Worm (Caenorhabditis elegans): ENCODE results near the gene K05F1.6.

The K05F1.6 gene

DNA sequence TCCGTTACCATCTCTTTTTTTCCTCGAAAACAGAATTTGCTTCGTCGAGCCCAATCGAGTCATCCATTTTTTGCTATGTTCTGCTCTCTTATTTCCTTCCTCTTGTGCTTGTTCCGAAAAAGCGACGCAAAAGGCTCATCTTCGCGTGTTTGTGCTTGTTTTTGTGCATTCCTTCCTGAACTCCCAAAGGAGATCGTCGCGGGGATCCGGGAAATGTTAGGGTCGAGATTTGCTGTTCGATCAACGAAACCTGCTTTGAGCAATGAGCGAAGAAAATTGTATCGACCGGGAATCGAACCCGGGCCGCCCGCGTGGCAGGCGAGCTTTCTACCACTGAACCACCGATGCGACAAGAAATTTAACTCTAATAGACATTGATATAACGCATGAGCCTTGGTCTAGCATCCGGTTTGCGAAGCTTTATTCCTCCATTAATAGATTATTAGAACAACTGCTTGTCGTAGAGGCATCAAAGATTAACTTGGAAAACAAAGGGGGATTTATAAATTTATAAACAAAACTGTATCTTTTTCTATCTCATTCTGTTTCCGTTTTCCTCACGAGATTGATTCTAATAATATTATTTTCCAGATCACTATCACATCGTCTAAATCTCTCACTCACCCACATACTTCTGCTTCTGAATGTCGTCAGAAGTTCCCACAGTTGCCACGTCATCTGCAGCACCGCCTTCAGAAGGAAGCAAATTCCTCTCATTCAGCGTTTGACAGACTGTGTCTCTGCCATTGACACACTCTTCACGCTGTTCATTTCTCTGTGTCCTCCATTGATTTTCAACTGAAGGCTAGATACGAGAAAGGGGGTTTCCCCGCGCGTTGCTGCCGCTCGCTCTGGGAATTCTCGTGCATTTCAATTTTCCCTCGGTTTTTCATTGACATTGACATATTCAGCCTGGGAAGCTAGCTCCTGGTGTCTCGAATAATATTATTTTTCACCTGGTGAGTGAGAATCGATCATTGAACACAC is at the start of gene K05F1.6:
TSS of gene K05F1.6 (plus strand) at position 586 of the 987 bp plus-strand sequence.
- TF ChIP-seq lin-39 (tag; optimal IDR thresholded peaks at IDR 0.05): peak; percentile 81
- TF ChIP-seq mdl-1 (tag; optimal IDR thresholded peaks at IDR 0.05): peak; percentile 3
- peak; percentile 37 for TF ChIP-seq hmg-11 (tag; optimal IDR thresholded peaks at IDR 0.05)
- TF ChIP-seq elt-2 (tag; optimal IDR thresholded peaks at IDR 0.05): peak; percentile 73
- TF ChIP-seq snpc-4 (tag; optimal IDR thresholded peaks at IDR 0.05): peak; percentile 15
- peak; percentile 25 for TF ChIP-seq ceh-82 (tag; optimal IDR thresholded peaks at IDR 0.05)
- no peak for TF ChIP-seq pqm-1 (tag; optimal IDR thresholded peaks at IDR 0.05)
- TF ChIP-seq ceh-9 (tag; optimal IDR thresholded peaks at IDR 0.05): no peak
- peak; percentile 40 for TF ChIP-seq nhr-77 (tag; optimal IDR thresholded peaks at IDR 0.05)
- TF ChIP-seq nfya-1 (tag; optimal IDR thresholded peaks at IDR 0.05; ENCODE audit: insufficient read depth): peak; percentile 47
- no peak for TF ChIP-seq ceh-16 (tag; optimal IDR thresholded peaks at IDR 0.05)
- peak; percentile 26 for TF ChIP-seq ceh-28 (tag; optimal IDR thresholded peaks at IDR 0.05)
- no peak for TF ChIP-seq egl-27 (tag; optimal IDR thresholded peaks at IDR 0.05)
- TF ChIP-seq lin-15B (tag; optimal IDR thresholded peaks at IDR 0.05): no peak
- TF ChIP-seq fos-1 (tag; optimal IDR thresholded peaks at IDR 0.05): no peak
- no peak for TF ChIP-seq jun-1 (tag; optimal IDR thresholded peaks at IDR 0.05)
- TF ChIP-seq fkh-2 (tag; optimal IDR thresholded peaks at IDR 0.05): no peak
- peak; percentile 61 for TF ChIP-seq tbx-2 (tag; optimal IDR thresholded peaks at IDR 0.05)
- peak; percentile 24 for TF ChIP-seq nhr-43 (tag; optimal IDR thresholded peaks at IDR 0.05; ENCODE audit: poor library complexity, severe bottlenecking)
- no peak for TF ChIP-seq ztf-4 (tag; optimal IDR thresholded peaks at IDR 0.05)
- peak; percentile 43 for TF ChIP-seq skn-1 (tag; optimal IDR thresholded peaks at IDR 0.05)
- TF ChIP-seq lsy-12 (tag; optimal IDR thresholded peaks at IDR 0.05): peak; percentile 47
- no peak for TF ChIP-seq sea-2 (GFP tag; optimal IDR thresholded peaks at IDR 0.05)
- no peak for TF ChIP-seq zag-1 (tag; optimal IDR thresholded peaks at IDR 0.05)
- no peak for TF ChIP-seq elt-3 (tag; optimal IDR thresholded peaks at IDR 0.05)
- peak; percentile 24 for TF ChIP-seq pha-4 (tag; optimal IDR thresholded peaks at IDR 0.05)
- no peak for TF ChIP-seq daf-12 (tag; optimal IDR thresholded peaks at IDR 0.05)
- TF ChIP-seq unc-39 (tag; optimal IDR thresholded peaks at IDR 0.05): no peak

ce11 chrII:5734883-5735282 is 47.4 kb upstream of the K05F1.6 start:
- TF ChIP-seq R02D3.7 (tag; optimal IDR thresholded peaks at IDR 0.05): no peak
- TF ChIP-seq sea-2 (GFP tag; optimal IDR thresholded peaks at IDR 0.05): no peak
- TF ChIP-seq ceh-28 (tag; optimal IDR thresholded peaks at IDR 0.05): no peak
- TF ChIP-seq eor-1 (tag; optimal IDR thresholded peaks at IDR 0.05): no peak
- TF ChIP-seq jun-1 (tag; optimal IDR thresholded peaks at IDR 0.05): no peak
- no peak for TF ChIP-seq elt-1 (tag; optimal IDR thresholded peaks at IDR 0.05)
- no peak for TF ChIP-seq fkh-10 (GFP tag; optimal IDR thresholded peaks at IDR 0.05)
- no peak for TF ChIP-seq nhr-12 (tag; optimal IDR thresholded peaks at IDR 0.05)
- no peak for TF ChIP-seq nhr-76 (tag; optimal IDR thresholded peaks at IDR 0.05)

DNA sequence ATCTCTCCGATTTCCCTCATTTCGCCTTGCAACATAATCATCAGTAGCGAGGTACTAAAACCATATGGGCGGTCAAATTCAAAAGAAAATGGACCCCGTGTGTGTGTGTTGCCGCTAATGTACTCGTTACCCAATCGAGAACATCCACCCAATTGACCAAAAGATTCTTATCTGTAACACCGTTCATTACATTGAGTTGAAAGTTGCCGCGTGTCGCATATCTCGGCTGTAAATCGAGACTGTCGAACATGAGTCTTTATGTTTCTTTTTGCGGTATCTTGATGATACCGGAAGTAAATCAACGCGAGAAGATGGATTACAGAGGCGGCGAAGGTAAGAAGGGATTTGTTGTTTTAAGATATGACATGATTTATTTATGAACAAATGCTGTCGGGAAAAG is 46.6 kb upstream of the K05F1.6 start:
- TF ChIP-seq elt-1 (tag; optimal IDR thresholded peaks at IDR 0.05) (peak; percentile 74), nhr-76 (tag; optimal IDR thresholded peaks at IDR 0.05) (no peak)

DNA sequence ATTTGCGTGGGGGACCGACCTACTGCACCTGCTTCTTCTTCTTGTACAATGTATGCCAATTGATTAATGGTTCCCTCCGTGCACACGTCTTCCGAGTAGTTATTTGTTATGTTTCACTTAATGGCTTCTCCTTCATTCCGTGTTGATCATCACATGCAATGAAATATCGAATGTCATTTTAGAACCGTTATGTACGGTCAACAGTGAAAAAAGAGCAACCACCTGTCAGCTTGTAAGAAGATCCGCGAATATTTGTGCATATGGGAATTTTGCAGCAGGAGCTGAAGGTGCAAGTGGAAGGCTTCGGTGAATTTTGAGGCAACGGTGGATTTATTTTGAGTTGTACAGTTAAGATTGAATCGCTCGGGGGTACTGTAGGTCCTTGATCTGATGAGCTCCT is 45.7 kb upstream of the K05F1.6 start:
- TF ChIP-seq jun-1 (tag; optimal IDR thresholded peaks at IDR 0.05) (no peak), unc-39 (tag; optimal IDR thresholded peaks at IDR 0.05) (no peak), aly-2 (tag; optimal IDR thresholded peaks at IDR 0.05) (no peak), R02D3.7 (tag; optimal IDR thresholded peaks at IDR 0.05) (no peak), elt-3 (tag; optimal IDR thresholded peaks at IDR 0.05) (no peak), egl-5 (tag; optimal IDR thresholded peaks at IDR 0.05) (no peak), tbx-2 (tag; optimal IDR thresholded peaks at IDR 0.05) (no peak), ztf-4 (tag; optimal IDR thresholded peaks at IDR 0.05) (no peak), fkh-10 (GFP tag; optimal IDR thresholded peaks at IDR 0.05) (no peak), hmg-11 (tag; optimal IDR thresholded peaks at IDR 0.05) (no peak), ceh-9 (tag; optimal IDR thresholded peaks at IDR 0.05) (no peak), mml-1 (tag; optimal IDR thresholded peaks at IDR 0.05) (no peak), ceh-82 (tag; optimal IDR thresholded peaks at IDR 0.05) (no peak), daf-12 (tag; optimal IDR thresholded peaks at IDR 0.05) (no peak), egl-27 (tag; optimal IDR thresholded peaks at IDR 0.05) (no peak), elt-1 (tag; optimal IDR thresholded peaks at IDR 0.05) (no peak), nhr-25 (tag; optimal IDR thresholded peaks at IDR 0.05) (no peak), fkh-2 (tag; optimal IDR thresholded peaks at IDR 0.05) (no peak)
